Fruit fly (Drosophila melanogaster) whole organism, embryonic: ENCODE measurements around the gene MED28.

Experiments used
- Awh ChIP-seq: fragments of 200-800 bp; sonication (Bioruptor generic); IDR thresholded peaks from 2 replicates; pipeline ENCODE4, ENCODE4 v1.3.6; 2022; ENCODE audit warnings: missing biosample characterization, missing genetic modification characterization
- CG13424 ChIP-seq: fragments of 200-800 bp; sonication (Bioruptor generic); optimal IDR thresholded peaks from 2 replicates; lab custom pipeline; 2019; ENCODE audit warnings: missing biosample characterization, mild to moderate bottlenecking, missing genetic modification characterization, moderate library complexity
- CG15011 ChIP-seq: fragments of 200-800 bp; sonication (Bioruptor generic); optimal IDR thresholded peaks from 3 replicates; lab custom pipeline; 2018; ENCODE audit warnings: missing biosample characterization, mild to moderate bottlenecking, missing genetic modification characterization
- CG16863 ChIP-seq: fragments of 200-800 bp; sonication (Bioruptor generic); optimal IDR thresholded peaks from 3 replicates; lab custom pipeline; 2016; ENCODE audit warnings: missing biosample characterization, missing genetic modification characterization
- CG17568 ChIP-seq: fragments of 200-800 bp; sonication (Bioruptor generic); optimal IDR thresholded peaks from 2 replicates; lab custom pipeline; 2018; ENCODE audit warnings: missing biosample characterization, mild to moderate bottlenecking, missing genetic modification characterization, moderate library complexity
- CG18619 ChIP-seq: fragments of 200-800 bp; sonication (Bioruptor generic); optimal IDR thresholded peaks from 3 replicates; lab custom pipeline; 2017; ENCODE audit warnings: missing biosample characterization, mild to moderate bottlenecking, missing genetic modification characterization
- CG2712 ChIP-seq: fragments of 200-800 bp; optimal IDR thresholded peaks from 3 replicates; lab custom pipeline; 2019; ENCODE audit warnings: missing biosample characterization, mild to moderate bottlenecking, missing genetic modification characterization, moderate library complexity
- CG31441 ChIP-seq: fragments of 200-800 bp; sonication (Bioruptor generic); IDR thresholded peaks from 2 replicates; pipeline ENCODE4 v1.3.6; 2022; ENCODE audit warnings: missing biosample characterization, missing genetic modification characterization
- CG34224 ChIP-seq: fragments of 200-800 bp; sonication (Bioruptor generic); IDR thresholded peaks from 3 replicates; pipeline ENCODE4 v1.3.6; 2022; ENCODE audit warnings: missing biosample characterization, missing genetic modification characterization; ENCODE audit not compliant: partially characterized antibody
- CG34376 ChIP-seq: fragments of 200-800 bp; sonication (Bioruptor generic); optimal IDR thresholded peaks from 2 replicates; lab custom pipeline; 2018; ENCODE audit warnings: missing biosample characterization, mild to moderate bottlenecking, missing genetic modification characterization
- CG3838 ChIP-seq: fragments of 200-800 bp; sonication (Bioruptor generic); optimal IDR thresholded peaks from 3 replicates; lab custom pipeline; 2016; ENCODE audit warnings: missing biosample characterization, missing genetic modification characterization
- CG4282 ChIP-seq: fragments of 200-800 bp; sonication (Bioruptor generic); optimal IDR thresholded peaks from 2 replicates; lab custom pipeline; 2016; ENCODE audit warnings: missing biosample characterization, missing genetic modification characterization
- Doc2 ChIP-seq: fragments of 200-800 bp; sonication (Bioruptor generic); IDR thresholded peaks from 2 replicates; pipeline ENCODE4 v1.3.6; 2022; ENCODE audit warnings: missing biosample characterization, missing genetic modification characterization
- Ets65A ChIP-seq: fragments of 200-800 bp; sonication (Bioruptor generic); peaks from one replicate; lab custom pipeline; 2016; ENCODE audit warnings: missing biosample characterization, missing genetic modification characterization
- Hand ChIP-seq: fragments of 200-800 bp; sonication (Bioruptor generic); optimal IDR thresholded peaks from 2 replicates; lab custom pipeline; 2017; ENCODE audit warnings: mild to moderate bottlenecking, missing biosample characterization, missing genetic modification reagents, missing genetic modification characterization
- Hr39 ChIP-seq: fragments of >200 bp; optimal IDR thresholded peaks from 2 replicates; lab custom pipeline; 2017
- Myb ChIP-seq: fragments of 200-800 bp; sonication (Bioruptor generic); optimal IDR thresholded peaks from 2 replicates; lab custom pipeline; 2016; ENCODE audit warnings: missing biosample characterization, missing genetic modification characterization
- Nf-YB ChIP-seq: fragments of 200-800 bp; sonication (Bioruptor generic); optimal IDR thresholded peaks from 3 replicates; lab custom pipeline; 2019; ENCODE audit warnings: missing biosample characterization, mild to moderate bottlenecking, missing genetic modification characterization, moderate library complexity
- Sox102F ChIP-seq: fragments of 200-800 bp; sonication (Bioruptor generic); optimal IDR thresholded peaks from 2 replicates; lab custom pipeline; 2018; ENCODE audit warnings: missing biosample characterization, mild to moderate bottlenecking, missing genetic modification characterization, moderate library complexity
- bowl ChIP-seq: fragments of 200-800 bp; sonication (Bioruptor generic); IDR thresholded peaks from 2 replicates; pipeline ENCODE4 v1.3.6; 2022; ENCODE audit warnings: missing biosample characterization, missing genetic modification characterization
- fu2 ChIP-seq: fragments of 200-800 bp; sonication (Bioruptor generic); optimal IDR thresholded peaks from 2 replicates; lab custom pipeline; 2016; ENCODE audit warnings: missing biosample characterization, missing genetic modification characterization
- grn ChIP-seq: fragments of 200-800 bp; sonication (Bioruptor generic); optimal IDR thresholded peaks from 3 replicates; lab custom pipeline; 2017; ENCODE audit warnings: missing biosample characterization, missing genetic modification characterization
- gro ChIP-seq: fragments of 200-800 bp; sonication (Bioruptor generic); optimal IDR thresholded peaks from 2 replicates; lab custom pipeline; 2016; ENCODE audit warnings: missing biosample characterization, missing genetic modification characterization
- hth ChIP-seq: fragments of >200 bp; optimal IDR thresholded peaks from 2 replicates; lab custom pipeline; 2017; ENCODE audit warnings: inconsistent platforms
- jing ChIP-seq: fragments of 200-800 bp; sonication (Bioruptor generic); optimal IDR thresholded peaks from 2 replicates; lab custom pipeline; 2018; ENCODE audit warnings: missing biosample characterization, mild to moderate bottlenecking, missing genetic modification characterization
- kni ChIP-seq: fragments of 200-800 bp; sonication (Bioruptor generic); optimal IDR thresholded peaks from 3 replicates; lab custom pipeline; 2017; ENCODE audit warnings: mild to moderate bottlenecking, missing biosample characterization, missing genetic modification reagents, missing genetic modification characterization
- mam ChIP-seq: fragments of 200-800 bp; sonication (Bioruptor generic); optimal IDR thresholded peaks from 3 replicates; lab custom pipeline; 2016; ENCODE audit warnings: missing biosample characterization, missing genetic modification characterization
- nau ChIP-seq: fragments of 200-800 bp; sonication (Bioruptor generic); optimal IDR thresholded peaks from 3 replicates; lab custom pipeline; 2017; ENCODE audit warnings: missing biosample characterization, mild to moderate bottlenecking, missing genetic modification characterization, missing genetic modification reagents
- nom ChIP-seq: fragments of 200-800 bp; sonication (Bioruptor generic); optimal IDR thresholded peaks from 2 replicates; lab custom pipeline; 2017; ENCODE audit warnings: missing biosample characterization, missing genetic modification characterization, mild to moderate bottlenecking, moderate library complexity, missing genetic modification reagents
- oc ChIP-seq: fragments of 200-800 bp; sonication (Bioruptor generic); optimal IDR thresholded peaks from 2 replicates; lab custom pipeline; 2018; ENCODE audit warnings: missing biosample characterization, mild to moderate bottlenecking, missing genetic modification characterization, moderate library complexity
- onecut ChIP-seq: fragments of 200-800 bp; sonication (Bioruptor generic); IDR thresholded peaks from 2 replicates; pipeline ENCODE4 v1.3.6; 2022; ENCODE audit warnings: missing biosample characterization, missing genetic modification characterization
- pros ChIP-seq: fragments of 200-800 bp; sonication (Bioruptor generic); optimal IDR thresholded peaks from 3 replicates; lab custom pipeline; 2019; ENCODE audit warnings: missing biosample characterization, mild to moderate bottlenecking, missing genetic modification characterization, moderate library complexity
- row ChIP-seq: fragments of 200-800 bp; sonication (Bioruptor generic); IDR thresholded peaks from 3 replicates; pipeline ENCODE4 v1.3.6; 2022; ENCODE audit warnings: missing biosample characterization, missing genetic modification characterization
- sens ChIP-seq: fragments of 200-800 bp; sonication (Bioruptor generic); peaks from one replicate; lab custom pipeline; 2016; ENCODE audit warnings: missing biosample characterization, missing genetic modification characterization
- sim ChIP-seq: fragments of 200-800 bp; sonication (Bioruptor generic); IDR thresholded peaks from 2 replicates; pipeline ENCODE4 v1.3.6; 2022; ENCODE audit warnings: missing biosample characterization, missing genetic modification characterization
- slou ChIP-seq: fragments of 200-800 bp; sonication (Bioruptor generic); optimal IDR thresholded peaks from 3 replicates; lab custom pipeline; 2016; ENCODE audit warnings: missing biosample characterization, missing genetic modification characterization
- ssp ChIP-seq: fragments of 200-800 bp; sonication (Bioruptor generic); IDR thresholded peaks from 2 replicates; pipeline ENCODE4 v1.3.6; 2022; ENCODE audit warnings: missing biosample characterization, missing genetic modification characterization
- tll ChIP-seq, 2 experiments: fragments of 200-800 bp in 1 of 2; fragments of >200 bp in 1 of 2; sonication (Bioruptor generic) in 1 of 2; optimal IDR thresholded peaks; 2 replicates each; lab custom pipeline; 2017 to 2019; ENCODE audit warnings: missing biosample characterization in 2 of 2, missing genetic modification characterization in 2 of 2, mild to moderate bottlenecking in 1 of 2, moderate library complexity in 1 of 2
- trh ChIP-seq: fragments of 200-800 bp; sonication (Bioruptor generic); optimal IDR thresholded peaks from 2 replicates; lab custom pipeline; 2016; ENCODE audit warnings: missing biosample characterization, missing genetic modification characterization
- zfh1 ChIP-seq: fragments of 200-800 bp; sonication (Bioruptor generic); IDR thresholded peaks from 3 replicates; pipeline ENCODE4 v1.3.6; 2022; ENCODE audit warnings: missing biosample characterization, missing genetic modification characterization

Gene MED28

DNA sequence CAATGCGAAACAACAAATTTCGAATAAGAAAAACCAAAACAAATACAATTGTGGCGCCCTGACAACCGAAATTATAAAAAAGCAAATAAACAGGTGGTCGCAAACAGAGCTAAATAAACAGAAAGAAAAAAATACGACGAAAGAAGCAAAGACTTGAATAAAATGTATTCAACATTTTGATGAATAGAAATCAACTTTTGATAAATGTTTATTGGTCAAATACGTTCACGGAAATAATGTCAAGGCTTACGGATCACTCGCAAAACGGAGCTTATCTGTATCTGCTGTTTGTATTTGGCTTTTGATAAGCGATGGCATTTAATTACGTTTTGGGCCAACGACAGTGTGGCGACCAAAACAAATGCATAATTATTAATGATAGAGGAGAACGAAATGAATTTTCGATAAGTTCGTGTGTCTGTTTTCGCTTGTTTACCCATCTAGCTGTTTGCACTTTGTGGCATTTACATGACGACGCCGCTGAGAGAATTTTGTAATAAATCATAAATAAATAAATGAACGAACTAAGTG, 23.6 kb upstream of the MED28 start (continued):
- TF ChIP-seq zfh1 (GFP tag; lab: Robert Waterston, UW) (peak; percentile 59; the same call in 2 of the 3 replicates), Myb (GFP tag; lab: Kevin White, UChicago) (peak; percentile 30), CG31441 (GFP tag; lab: Robert Waterston, UW) (peak; percentile 7; the same call in 1 of the 2 replicates), oc (tag; lab: Kevin White, UChicago) (peak; percentile 1), Nf-YB (GFP tag; lab: Kevin White, UChicago) (peak; percentile 47), ssp (no peak), Hr39 (lab: Kevin White, UChicago) (no peak), row (GFP tag; lab: Robert Waterston, UW) (no peak), trh (GFP tag; lab: Kevin White, UChicago) (no peak)

DNA sequence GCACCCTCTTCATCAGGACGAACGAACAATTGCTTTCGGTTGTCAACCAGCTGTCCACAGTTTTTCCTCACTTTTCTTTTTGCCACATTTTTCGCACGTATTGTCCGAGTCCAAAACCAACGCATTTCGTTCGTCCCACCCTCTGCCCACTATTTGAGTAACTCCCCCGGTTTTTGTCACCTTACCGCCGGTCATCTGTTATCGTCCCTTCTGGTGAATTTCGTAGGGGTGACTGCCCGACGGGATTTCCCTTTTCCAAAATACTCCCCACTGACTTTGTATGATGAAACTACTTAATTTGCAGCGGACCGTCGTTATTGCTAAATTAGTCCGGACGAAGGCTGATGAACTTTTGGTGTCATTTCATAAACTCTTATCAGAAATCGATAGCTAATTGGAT, 19.7 kb upstream of the MED28 start:
- TF ChIP-seq CG2712 (tag; lab: Kevin White, UChicago), result no peak
- no peak for TF ChIP-seq CG18619
- TF ChIP-seq kni (GFP tag; lab: Kevin White, UChicago), result no peak
- TF ChIP-seq Doc2 (GFP tag; lab: Robert Waterston, UW), result no peak
- TF ChIP-seq fu2, result no peak
- peak; percentile 63 for TF ChIP-seq sens (GFP tag; lab: Kevin White, UChicago)
- TF ChIP-seq nom (GFP tag; lab: Kevin White, UChicago), result no peak
- peak; percentile 50 for TF ChIP-seq pros (GFP tag; lab: Kevin White, UChicago)
- TF ChIP-seq CG4282, result no peak
- TF ChIP-seq CG15011 (GFP tag; lab: Kevin White, UChicago), result no peak
- no peak for TF ChIP-seq grn (GFP tag; lab: Kevin White, UChicago)
- no peak for TF ChIP-seq CG34376 (GFP tag; lab: Kevin White, UChicago)
- no peak for TF ChIP-seq jing (GFP tag; lab: Kevin White, UChicago)
- no peak for TF ChIP-seq row (GFP tag; lab: Robert Waterston, UW)
- no peak for TF ChIP-seq CG17568 (GFP tag; lab: Kevin White, UChicago)
- no peak for TF ChIP-seq hth (lab: Kevin White, UChicago)
- TF ChIP-seq nau (GFP tag; lab: Kevin White, UChicago), result no peak
- no peak for TF ChIP-seq CG16863 (GFP tag; lab: Kevin White, UChicago)
- no peak for TF ChIP-seq CG34224 (GFP tag; lab: Robert Waterston, UW)
- TF ChIP-seq onecut (GFP tag; lab: Robert Waterston, UW), result peak; percentile 12; the same call in 1 of the 2 replicates
- no peak for TF ChIP-seq bowl
- no peak for TF ChIP-seq CG3838
- TF ChIP-seq tll (GFP tag; optimal IDR thresholded peaks at IDR 0.05; lab: Kevin White, UChicago), result no peak
- no peak for TF ChIP-seq sim (GFP tag; lab: Robert Waterston, UW)
- no peak for TF ChIP-seq slou (GFP tag; lab: Kevin White, UChicago)
- no peak for TF ChIP-seq Sox102F (GFP tag; lab: Kevin White, UChicago)
- TF ChIP-seq Awh (GFP tag; lab: Robert Waterston, UW), result no peak
- no peak for TF ChIP-seq mam (GFP tag; lab: Kevin White, UChicago)
- TF ChIP-seq CG13424, result no peak
- TF ChIP-seq gro (GFP tag; lab: Kevin White, UChicago), result no peak
- no peak for TF ChIP-seq Hand
- peak; percentile 16 for TF ChIP-seq Ets65A
